Worm (Caenorhabditis elegans) whole organism, young adult: Measurements from ENCODE around the gene Y76B12C.6.

ENCODE experiments used
- C17E4.6 ChIP-seq: fragments of 200-800 bp; sonication (Bioruptor generic); IDR thresholded peaks from 2 replicates; pipeline ENCODE4 v1.3.6; 2022; ENCODE audit warnings: missing genetic modification reagents, missing genetic modification characterization, missing compliant biosample characterization
- D2030.7 ChIP-seq: fragments of 200-800 bp; sonication (Bioruptor generic); IDR thresholded peaks from 2 replicates; pipeline ENCODE4 v1.3.6; 2022; ENCODE audit warnings: missing genetic modification reagents, missing genetic modification characterization, missing compliant biosample characterization
- F23B12.7 ChIP-seq: sonication (generic microtip); optimal IDR thresholded peaks from 2 replicates; lab custom pipeline; 2017; ENCODE audit warnings: missing genetic modification characterization, mild to moderate bottlenecking, missing compliant biosample characterization, antibody characterized with exemption, moderate library complexity; ENCODE audit not compliant: insufficient read depth
- F33H1.4 ChIP-seq: fragments of 200-800 bp; sonication (Bioruptor generic); IDR thresholded peaks from 2 replicates; pipeline ENCODE4 v1.3.6; 2022; ENCODE audit warnings: missing genetic modification reagents, missing genetic modification characterization, missing compliant biosample characterization
- F39B2.1 ChIP-seq: fragments of 200-800 bp; sonication (Bioruptor generic); IDR thresholded peaks from 2 replicates; pipeline ENCODE4 v1.3.6; 2022; ENCODE audit warnings: missing genetic modification reagents, missing genetic modification characterization, missing compliant biosample characterization
- F52B5.7 ChIP-seq: sonication (generic microtip); optimal IDR thresholded peaks from 2 replicates; lab custom pipeline; 2016; ENCODE audit warnings: mild to moderate bottlenecking, missing genetic modification characterization, missing compliant biosample characterization
- K11D2.4 ChIP-seq: fragments of 200-800 bp; sonication (Bioruptor generic); IDR thresholded peaks from 2 replicates; pipeline ENCODE4 v1.3.6; 2022; ENCODE audit warnings: missing genetic modification reagents, missing genetic modification characterization, missing compliant biosample characterization
- T07F8.4 ChIP-seq: sonication (generic microtip); optimal IDR thresholded peaks from 2 replicates; lab custom pipeline; 2016; ENCODE audit warnings: mild to moderate bottlenecking, missing genetic modification characterization, moderate library complexity, missing compliant biosample characterization
- Y53G8AR.9 ChIP-seq: fragments of 200-800 bp; sonication (Bioruptor generic); conservative IDR thresholded peaks from 2 replicates; pipeline ENCODE4 v1.3.6; 2022; ENCODE audit warnings: missing genetic modification reagents, missing genetic modification characterization, missing compliant biosample characterization
- Y56A3A.18 ChIP-seq: fragments of 200-800 bp; sonication (Bioruptor generic); IDR thresholded peaks from 2 replicates; pipeline ENCODE4 v1.3.6; 2022; ENCODE audit warnings: missing genetic modification reagents, missing genetic modification characterization, missing compliant biosample characterization
- ama-1 ChIP-seq, 3 experiments: fragments of 150-350 bp in 1 of 3; sonication (generic microtip) in 2 of 3; optimal IDR thresholded peaks; 2 replicates each; lab custom pipeline; 2014 to 2018; ENCODE audit warnings: missing biosample characterization in 2 of 3, missing genetic modification characterization in 2 of 3, missing genetic modification reagents in 2 of 3
- atf-7 ChIP-seq: sonication (generic microtip); optimal IDR thresholded peaks from 2 replicates; lab custom pipeline; 2017; ENCODE audit warnings: mild to moderate bottlenecking, missing genetic modification characterization, missing compliant biosample characterization
- bed-1 ChIP-seq: fragments of 200-800 bp; sonication (Bioruptor generic); IDR thresholded peaks from 2 replicates; pipeline ENCODE4 v1.3.6; 2022; ENCODE audit warnings: missing genetic modification reagents, missing genetic modification characterization, missing compliant biosample characterization
- cebp-2 ChIP-seq: fragments of 200-800 bp; sonication (Bioruptor generic); IDR thresholded peaks from 2 replicates; pipeline ENCODE4 v1.3.6; 2022; ENCODE audit warnings: missing genetic modification characterization, missing compliant biosample characterization
- ceh-27 ChIP-seq: fragments of 200-800 bp; sonication (Bioruptor generic); optimal IDR thresholded peaks from 2 replicates; lab custom pipeline; 2018; ENCODE audit warnings: mild to moderate bottlenecking, missing genetic modification characterization, moderate library complexity, missing compliant biosample characterization
- chd-7 ChIP-seq: sonication (generic microtip); optimal IDR thresholded peaks from 2 replicates; lab custom pipeline; 2016; ENCODE audit warnings: mild to moderate bottlenecking, missing genetic modification characterization, moderate library complexity, missing compliant biosample characterization
- dpl-1 ChIP-seq: fragments of 150-350 bp; optimal IDR thresholded peaks from 2 replicates; lab custom pipeline; 2014; ENCODE audit warnings: missing biosample characterization, missing genetic modification reagents, missing genetic modification characterization
- egl-18 ChIP-seq: fragments of 200-800 bp; sonication (Bioruptor generic); IDR thresholded peaks from 2 replicates; pipeline ENCODE4 v1.3.6; 2022; ENCODE audit warnings: missing genetic modification reagents, missing genetic modification characterization, missing compliant biosample characterization
- egl-44 ChIP-seq: fragments of 200-800 bp; sonication (Bioruptor generic); IDR thresholded peaks from 2 replicates; pipeline ENCODE4 v1.3.6; 2022; ENCODE audit warnings: missing genetic modification reagents, missing genetic modification characterization, missing compliant biosample characterization
- egrh-3 ChIP-seq: fragments of 200-800 bp; sonication (Bioruptor generic); IDR thresholded peaks from 2 replicates; pipeline ENCODE4 v1.3.6; 2022; ENCODE audit warnings: missing genetic modification reagents, missing genetic modification characterization, missing compliant biosample characterization
- gei-17 ChIP-seq: fragments of 200-800 bp; sonication (Bioruptor generic); optimal IDR thresholded peaks from 2 replicates; lab custom pipeline; 2018; ENCODE audit warnings: mild to moderate bottlenecking, missing genetic modification characterization, missing compliant biosample characterization
- hlh-12 ChIP-seq: sonication (generic microtip); optimal IDR thresholded peaks from 2 replicates; lab custom pipeline; 2016; ENCODE audit warnings: missing genetic modification characterization, missing compliant biosample characterization
- hlh-26 ChIP-seq: fragments of 200-800 bp; sonication (Bioruptor generic); conservative IDR thresholded peaks from 2 replicates; pipeline ENCODE4 v1.3.6; 2022; ENCODE audit warnings: missing genetic modification reagents, missing genetic modification characterization, missing compliant biosample characterization
- hmg-1.2 ChIP-seq: fragments of 200-800 bp; sonication (Bioruptor generic); IDR thresholded peaks from 2 replicates; pipeline ENCODE4 v1.3.6; 2022; ENCODE audit warnings: missing genetic modification reagents, missing genetic modification characterization, missing compliant biosample characterization
- hrde-1 ChIP-seq: sonication (generic microtip); optimal IDR thresholded peaks from 2 replicates; lab custom pipeline; 2016; ENCODE audit warnings: missing genetic modification characterization, mild to moderate bottlenecking, missing compliant biosample characterization, moderate library complexity, missing genotype, missing genetic modification reagents, borderline replicate concordance
- let-526 ChIP-seq: fragments of 200-800 bp; sonication (Bioruptor generic); IDR thresholded peaks from 2 replicates; pipeline ENCODE4 v1.3.6; 2022; ENCODE audit warnings: missing genetic modification reagents, missing genetic modification characterization, missing compliant biosample characterization
- lin-54 ChIP-seq: fragments of 200-800 bp; sonication (Bioruptor generic); optimal IDR thresholded peaks from 2 replicates; lab custom pipeline; 2018; ENCODE audit warnings: mild to moderate bottlenecking, missing genetic modification characterization, missing compliant biosample characterization
- lsy-27 ChIP-seq: sonication (generic microtip); optimal IDR thresholded peaks from 2 replicates; lab custom pipeline; 2017; ENCODE audit warnings: missing genetic modification characterization, mild to moderate bottlenecking, missing compliant biosample characterization, antibody characterized with exemption, missing genotype, borderline replicate concordance; ENCODE audit not compliant: insufficient read depth
- madf-3 ChIP-seq: fragments of 200-800 bp; sonication (Bioruptor generic); IDR thresholded peaks from 2 replicates; pipeline ENCODE4 v1.3.6; 2022; ENCODE audit warnings: missing genetic modification reagents, missing genetic modification characterization, missing compliant biosample characterization
- mcd-1 ChIP-seq: fragments of 200-800 bp; sonication (Bioruptor generic); IDR thresholded peaks from 2 replicates; pipeline ENCODE4 v1.3.6; 2022; ENCODE audit warnings: missing genetic modification reagents, missing genetic modification characterization, missing compliant biosample characterization
- mel-28 ChIP-seq: sonication (generic microtip); optimal IDR thresholded peaks from 2 replicates; lab custom pipeline; 2016; ENCODE audit warnings: borderline replicate concordance, mild to moderate bottlenecking, missing genetic modification characterization, missing compliant biosample characterization
- nhr-27 ChIP-seq: fragments of 200-800 bp; sonication (Bioruptor generic); optimal IDR thresholded peaks from 2 replicates; lab custom pipeline; 2018; ENCODE audit warnings: mild to moderate bottlenecking, missing genetic modification characterization, moderate library complexity, missing compliant biosample characterization
- pbrm-1 ChIP-seq: fragments of 200-800 bp; sonication (Bioruptor generic); IDR thresholded peaks from 2 replicates; pipeline ENCODE4 v1.3.6; 2022; ENCODE audit warnings: missing genetic modification reagents, missing genetic modification characterization, missing compliant biosample characterization
- rcor-1 ChIP-seq: fragments of 200-800 bp; sonication (Bioruptor generic); IDR thresholded peaks from 2 replicates; pipeline ENCODE4 v1.3.6; 2022; ENCODE audit warnings: missing genetic modification reagents, missing genetic modification characterization, missing compliant biosample characterization
- rpc-1 ChIP-seq, 2 experiments: fragments of 150-350 bp in 1 of 2; sonication (generic microtip) in 1 of 2; optimal IDR thresholded peaks; 2 replicates each; lab custom pipeline; 2014 to 2018; ENCODE audit warnings: missing biosample characterization in 1 of 2, missing genetic modification characterization in 1 of 2, missing genetic modification reagents in 1 of 2, missing genotype in 1 of 2
- sdz-38 ChIP-seq: sonication (generic microtip); optimal IDR thresholded peaks from 2 replicates; lab custom pipeline; 2016; ENCODE audit warnings: missing genotype, missing genetic modification characterization, missing compliant biosample characterization
- sea-2 ChIP-seq: fragments of 200-800 bp; sonication (Bioruptor generic); IDR thresholded peaks from 2 replicates; pipeline ENCODE4 v1.3.6; 2022; ENCODE audit warnings: missing genetic modification characterization, missing compliant biosample characterization
- snpc-3.4 ChIP-seq: sonication (generic microtip); optimal IDR thresholded peaks from 2 replicates; lab custom pipeline; 2017; ENCODE audit warnings: missing genetic modification characterization, mild to moderate bottlenecking, missing compliant biosample characterization, antibody characterized with exemption, moderate library complexity, missing genotype, missing genetic modification reagents
- snpc-4 ChIP-seq, 5 experiments: fragments of 150-350 bp in 1 of 5; sonication (generic microtip) in 4 of 5; optimal IDR thresholded peaks; 2 replicates each; lab custom pipeline; 2014 to 2018; ENCODE audit warnings: missing genetic modification characterization in 5 of 5, missing biosample characterization in 3 of 5, antibody characterized with exemption in 2 of 5, mild to moderate bottlenecking in 2 of 5, missing compliant biosample characterization in 2 of 5, missing genotype in 2 of 5, moderate library complexity in 2 of 5, missing genetic modification reagents in 1 of 5
- somi-1 ChIP-seq: fragments of 200-800 bp; sonication (Bioruptor generic); optimal IDR thresholded peaks from 2 replicates; lab custom pipeline; 2018; ENCODE audit warnings: mild to moderate bottlenecking, missing genetic modification characterization, missing compliant biosample characterization
- sptf-2 ChIP-seq: fragments of 200-800 bp; sonication (Bioruptor generic); optimal IDR thresholded peaks from 2 replicates; lab custom pipeline; 2018; ENCODE audit warnings: mild to moderate bottlenecking, missing genetic modification characterization, missing compliant biosample characterization
- tbx-9 ChIP-seq: sonication (generic microtip); optimal IDR thresholded peaks from 2 replicates; lab custom pipeline; 2016; ENCODE audit warnings: borderline replicate concordance, missing genetic modification characterization, inconsistent platforms, missing compliant biosample characterization
- tlf-1 ChIP-seq: fragments of 200-800 bp; sonication (Bioruptor generic); optimal IDR thresholded peaks from 2 replicates; lab custom pipeline; 2018; ENCODE audit warnings: mild to moderate bottlenecking, missing genetic modification characterization, missing compliant biosample characterization
- zfh-2 ChIP-seq: fragments of 200-800 bp; sonication (Bioruptor generic); conservative IDR thresholded peaks from 2 replicates; pipeline ENCODE4 v1.3.6; 2022; ENCODE audit warnings: missing genetic modification reagents, missing genetic modification characterization, missing compliant biosample characterization
- ztf-22 ChIP-seq: fragments of 200-800 bp; sonication (Bioruptor generic); optimal IDR thresholded peaks from 2 replicates; lab custom pipeline; 2018; ENCODE audit warnings: mild to moderate bottlenecking, missing genetic modification characterization, moderate library complexity, missing compliant biosample characterization
- ztf-26 ChIP-seq: sonication (generic microtip); optimal IDR thresholded peaks from 2 replicates; lab custom pipeline; 2017; ENCODE audit warnings: missing genetic modification characterization, missing compliant biosample characterization
- ztf-6 ChIP-seq: fragments of 200-800 bp; sonication (Bioruptor generic); IDR thresholded peaks from 2 replicates; pipeline ENCODE4 v1.3.6; 2022; ENCODE audit warnings: missing genetic modification reagents, missing genetic modification characterization, missing compliant biosample characterization

Gene Y76B12C.6

DNA sequence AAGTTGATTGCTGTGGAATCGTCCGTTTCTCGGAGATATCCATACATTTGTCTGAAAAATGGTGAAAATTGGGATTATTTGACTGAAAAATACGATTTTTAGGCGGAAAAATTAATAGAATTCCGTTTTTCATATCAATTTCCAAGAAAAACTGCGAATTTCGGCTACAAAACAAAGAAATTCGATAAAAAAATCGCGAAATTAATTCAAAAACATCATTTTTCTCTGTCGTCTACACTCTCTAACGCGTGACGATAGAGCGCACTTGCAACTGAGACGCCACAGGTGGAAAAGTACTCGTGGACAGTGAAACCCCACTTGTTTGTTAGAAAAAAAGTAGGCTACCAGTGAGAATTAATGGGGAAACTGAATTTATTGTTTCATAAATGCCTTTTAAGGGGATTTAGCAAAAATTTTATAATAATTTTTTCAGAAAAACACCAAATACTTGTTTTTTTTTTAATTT is 51.8 kb downstream of the Y76B12C.6 start, which contains the start of gene cpsf-1 (continued):
- TF ChIP-seq mel-28 (no peak), ceh-27 (GFP tag; lab: Kevin White, UChicago) (no peak), lin-54 (peak; percentile 80), hrde-1 (no peak), ztf-26 (tag; lab: Kevin White, UChicago) (no peak), snpc-4 (GFP tag; optimal IDR thresholded peaks at IDR 0.05; lab: Kevin White, UChicago) (no peak), snpc-4 (tag; optimal IDR thresholded peaks at IDR 0.05; lab: Kevin White, UChicago) (no peak), somi-1 (GFP tag; lab: Kevin White, UChicago) (no peak), rcor-1 (GFP tag; lab: Robert Waterston, UW) (peak; percentile 79), hlh-12 (tag; lab: Kevin White, UChicago) (no peak), ama-1 (optimal IDR thresholded peaks at IDR 0.05; lab: Kevin White, UChicago) (no peak), ama-1 (GFP tag; optimal IDR thresholded peaks at IDR 0.05; lab: Kevin White, UChicago) (no peak), K11D2.4 (GFP tag; lab: Robert Waterston, UW) (peak; percentile 34; the same call in 1 of the 2 replicates), dpl-1 (GFP tag; lab: Kevin White, UChicago) (peak; percentile 42), hlh-26 (GFP tag; lab: Robert Waterston, UW) (no peak), sptf-2 (GFP tag; lab: Kevin White, UChicago) (no peak), F23B12.7 (tag; lab: Kevin White, UChicago) (peak; percentile 82), F33H1.4 (GFP tag; lab: Robert Waterston, UW) (peak; percentile 65), atf-7 (tag; lab: Kevin White, UChicago) (no peak), C17E4.6 (GFP tag; lab: Robert Waterston, UW) (no peak), egl-18 (GFP tag; lab: Robert Waterston, UW) (no peak), cebp-2 (GFP tag; lab: Robert Waterston, UW) (no peak), D2030.7 (peak; percentile 68), let-526 (GFP tag; lab: Robert Waterston, UW) (0 out of 2 replicates have a peak, but pooled peaks have one; percentile 48), gei-17 (GFP tag; lab: Kevin White, UChicago) (no peak), bed-1 (GFP tag; lab: Robert Waterston, UW) (no peak), ztf-22 (no peak), egl-44 (GFP tag; lab: Robert Waterston, UW) (no peak), tbx-9 (tag; lab: Kevin White, UChicago) (no peak), madf-3 (no peak), F52B5.7 (tag; lab: Kevin White, UChicago) (no peak), ztf-6 (GFP tag; lab: Robert Waterston, UW) (no peak), hmg-1.2 (GFP tag; lab: Robert Waterston, UW) (peak; percentile 99), F39B2.1 (GFP tag; lab: Robert Waterston, UW) (no peak), snpc-3.4 (tag; lab: Kevin White, UChicago) (no peak), sea-2 (no peak), chd-7 (no peak), egrh-3 (no peak), lsy-27 (tag; lab: Kevin White, UChicago) (no peak), pbrm-1 (GFP tag; lab: Robert Waterston, UW) (no peak), tlf-1 (GFP tag; lab: Kevin White, UChicago) (no peak), nhr-27 (tag; lab: Kevin White, UChicago) (no peak), sdz-38 (tag; lab: Kevin White, UChicago) (no peak), rpc-1 (optimal IDR thresholded peaks at IDR 0.05; lab: Kevin White, UChicago) (no peak), rpc-1 (tag; optimal IDR thresholded peaks at IDR 0.05; lab: Kevin White, UChicago) (no peak), T07F8.4 (tag; lab: Kevin White, UChicago) (no peak), mcd-1 (GFP tag; lab: Robert Waterston, UW) (peak; percentile 97), Y53G8AR.9 (GFP tag; lab: Robert Waterston, UW) (no peak), Y56A3A.18 (GFP tag; lab: Robert Waterston, UW) (no peak), zfh-2 (GFP tag; lab: Robert Waterston, UW) (no peak)
